Worm (Caenorhabditis elegans) whole organism, L4 larva: ENCODE measurements around the gene rbm-34.
A peak's percentile ranks its signal among the peaks of the same experiment; 100 is the strongest.

Experiments
- Y105C5A.15 ChIP-seq: fragments of 200-800 bp; sonication (Bioruptor generic); IDR thresholded peaks from 2 replicates; pipeline ENCODE4 v1.3.6; 2022; ENCODE audit warnings: missing genetic modification characterization, missing compliant biosample characterization
- Y5F2A.4 ChIP-seq: fragments of 200-800 bp; sonication (Bioruptor generic); optimal IDR thresholded peaks from 2 replicates; lab custom pipeline; 2018; ENCODE audit warnings: mild to moderate bottlenecking, missing genetic modification characterization, missing compliant biosample characterization
- Y75B8A.6 ChIP-seq: fragments of 200-800 bp; sonication (Bioruptor generic); IDR thresholded peaks from 2 replicates; pipeline ENCODE4 v1.3.6; 2022; ENCODE audit warnings: missing genetic modification reagents, missing genetic modification characterization, missing compliant biosample characterization
- ZK546.5 ChIP-seq, 2 experiments: sonication (generic microtip); optimal IDR thresholded peaks; 2 replicates each; lab custom pipeline; 2017; ENCODE audit warnings: missing biosample characterization in 2 of 2, missing genetic modification characterization in 2 of 2
- aha-1 ChIP-seq: fragments of 150-350 bp; peaks from one replicate; lab custom pipeline; 2014; ENCODE audit warnings: missing biosample characterization, missing genetic modification characterization
- aly-2 ChIP-seq: sonication (generic microtip); optimal IDR thresholded peaks from 2 replicates; lab custom pipeline; 2018; ENCODE audit warnings: missing biosample characterization, missing genetic modification characterization
- ama-1 ChIP-seq: fragments of 150-350 bp; optimal IDR thresholded peaks from 2 replicates; lab custom pipeline; 2014; ENCODE audit warnings: inconsistent platforms, mixed read lengths
- attf-4 ChIP-seq: sonication (generic microtip); optimal IDR thresholded peaks from 3 replicates; lab custom pipeline; 2017; ENCODE audit warnings: missing biosample characterization, missing genetic modification characterization
- ceh-20 ChIP-seq: fragments of 200-800 bp; sonication (Bioruptor generic); IDR thresholded peaks from 2 replicates; pipeline ENCODE4 v1.3.6; 2022; ENCODE audit warnings: missing genetic modification reagents, missing genetic modification characterization, missing compliant biosample characterization
- ceh-44 ChIP-seq: fragments of 200-800 bp; sonication (Bioruptor generic); IDR thresholded peaks from 2 replicates; pipeline ENCODE4 v1.3.6; 2022; ENCODE audit warnings: missing genetic modification reagents, missing genetic modification characterization, missing compliant biosample characterization
- ces-1 ChIP-seq: fragments of 150-350 bp; sonication (generic microtip); optimal IDR thresholded peaks from 4 replicates; lab custom pipeline; 2014; ENCODE audit warnings: missing biosample characterization, missing genetic modification reagents, missing genetic modification characterization
- ctbp-1 ChIP-seq: fragments of 200-800 bp; sonication (Bioruptor generic); IDR thresholded peaks from 2 replicates; pipeline ENCODE4 v1.3.6; 2022; ENCODE audit warnings: missing genetic modification reagents, missing genetic modification characterization, missing compliant biosample characterization
- daf-16 ChIP-seq, 3 experiments: sonication (generic microtip); optimal IDR thresholded peaks; 2 replicates each; lab custom pipeline; 2016 to 2017; ENCODE audit warnings: missing genetic modification characterization in 3 of 3, missing genetic modification reagents in 3 of 3, mild to moderate bottlenecking in 2 of 3, missing compliant biosample characterization in 2 of 3, missing biosample characterization in 1 of 3, moderate library complexity in 1 of 3
- daf-19 ChIP-seq: fragments of 200-800 bp; sonication (Bioruptor generic); conservative IDR thresholded peaks from 2 replicates; pipeline ENCODE4 v1.3.6; 2022; ENCODE audit warnings: missing genetic modification characterization, missing compliant biosample characterization
- dmd-6 ChIP-seq: fragments of 200-800 bp; sonication (Bioruptor generic); IDR thresholded peaks from 2 replicates; pipeline ENCODE4 v1.3.6; 2022; ENCODE audit warnings: missing genetic modification reagents, missing genetic modification characterization, missing compliant biosample characterization
- dmd-8 ChIP-seq: fragments of 200-800 bp; sonication (Bioruptor generic); IDR thresholded peaks from 2 replicates; pipeline ENCODE4 v1.3.6; 2022; ENCODE audit warnings: missing genetic modification characterization, missing compliant biosample characterization
- dmd-9 ChIP-seq: fragments of 200-800 bp; sonication (Bioruptor generic); IDR thresholded peaks from 2 replicates; pipeline ENCODE4 v1.3.6; 2022; ENCODE audit warnings: missing genetic modification reagents, missing genetic modification characterization, missing compliant biosample characterization
- dve-1 ChIP-seq: sonication (generic microtip); optimal IDR thresholded peaks from 2 replicates; lab custom pipeline; 2017; ENCODE audit warnings: antibody characterized with exemption, mild to moderate bottlenecking, missing genetic modification characterization, missing compliant biosample characterization; ENCODE audit not compliant: insufficient read depth
- fkh-10 ChIP-seq: fragments of 150-350 bp; optimal IDR thresholded peaks from 2 replicates; lab custom pipeline; 2014; ENCODE audit warnings: missing biosample characterization, missing genetic modification reagents, missing genetic modification characterization
- gei-8 ChIP-seq: fragments of 200-800 bp; sonication (Bioruptor generic); optimal IDR thresholded peaks from 2 replicates; lab custom pipeline; 2018; ENCODE audit warnings: mild to moderate bottlenecking, missing genetic modification characterization, missing compliant biosample characterization
- hlh-11 ChIP-seq: fragments of 200-800 bp; sonication (Bioruptor generic); optimal IDR thresholded peaks from 2 replicates; lab custom pipeline; 2018; ENCODE audit warnings: mild to moderate bottlenecking, missing genetic modification characterization, missing compliant biosample characterization
- hlh-30 ChIP-seq: sonication (generic microtip); optimal IDR thresholded peaks from 2 replicates; lab custom pipeline; 2017; ENCODE audit warnings: antibody characterized with exemption, mild to moderate bottlenecking, missing genetic modification characterization, missing compliant biosample characterization; ENCODE audit not compliant: insufficient read depth
- jun-1 ChIP-seq: fragments of 150-350 bp; optimal IDR thresholded peaks from 2 replicates; lab custom pipeline; 2014; ENCODE audit warnings: missing biosample characterization, missing genetic modification reagents, missing genetic modification characterization
- lim-7 ChIP-seq: fragments of 200-800 bp; sonication (Bioruptor generic); IDR thresholded peaks from 2 replicates; pipeline ENCODE4 v1.3.6; 2022; ENCODE audit warnings: missing genetic modification characterization, missing compliant biosample characterization
- lin-1 ChIP-seq: fragments of 200-800 bp; sonication (Bioruptor generic); IDR thresholded peaks from 2 replicates; pipeline ENCODE4 v1.3.6; 2022; ENCODE audit warnings: missing genetic modification reagents, missing genetic modification characterization, missing compliant biosample characterization
- lin-39 ChIP-seq: fragments of 150-350 bp; optimal IDR thresholded peaks from 2 replicates; lab custom pipeline; 2014; ENCODE audit warnings: missing biosample characterization, missing genetic modification reagents, missing genetic modification characterization
- lsy-2 ChIP-seq, 2 experiments: fragments of 150-350 bp in 1 of 2; sonication (generic microtip) in 1 of 2; optimal IDR thresholded peaks; 2 replicates each; lab custom pipeline; 2014 to 2017; ENCODE audit warnings: missing biosample characterization in 2 of 2, missing genetic modification characterization in 2 of 2
- madf-5 ChIP-seq, 2 experiments: fragments of 200-800 bp; sonication (Bioruptor generic); IDR thresholded peaks; 2 replicates each; pipeline ENCODE4 v1.3.6; 2022; ENCODE audit warnings: missing compliant biosample characterization in 2 of 2, missing genetic modification characterization in 2 of 2
- madf-9 ChIP-seq: fragments of 200-800 bp; sonication (Bioruptor generic); conservative IDR thresholded peaks from 2 replicates; pipeline ENCODE4 v1.3.6; 2022; ENCODE audit warnings: missing genetic modification reagents, missing genetic modification characterization, missing compliant biosample characterization
- mes-2 ChIP-seq: sonication (generic microtip); optimal IDR thresholded peaks from 2 replicates; lab custom pipeline; 2016; ENCODE audit warnings: missing genotype, mild to moderate bottlenecking, missing genetic modification characterization, missing compliant biosample characterization; ENCODE audit not compliant: poor library complexity, severe bottlenecking
- nhr-102 ChIP-seq: sonication (generic microtip); optimal IDR thresholded peaks from 2 replicates; lab custom pipeline; 2016; ENCODE audit warnings: mild to moderate bottlenecking, missing genetic modification characterization, moderate library complexity, missing compliant biosample characterization
- nhr-11 ChIP-seq: fragments of 150-350 bp; optimal IDR thresholded peaks from 2 replicates; lab custom pipeline; 2014; ENCODE audit warnings: missing biosample characterization, missing genetic modification characterization
- nhr-111 ChIP-seq: fragments of 200-800 bp; sonication (Bioruptor generic); optimal IDR thresholded peaks from 2 replicates; lab custom pipeline; 2018; ENCODE audit warnings: mild to moderate bottlenecking, missing genetic modification characterization, missing compliant biosample characterization
- nhr-237 ChIP-seq: sonication (generic microtip); optimal IDR thresholded peaks from 2 replicates; lab custom pipeline; 2017; ENCODE audit warnings: missing biosample characterization, missing genetic modification characterization
- nhr-28 ChIP-seq: fragments of 150-350 bp; optimal IDR thresholded peaks from 2 replicates; lab custom pipeline; 2014; ENCODE audit warnings: missing biosample characterization, missing genetic modification characterization
- nhr-42 ChIP-seq: fragments of 200-800 bp; sonication (Bioruptor generic); IDR thresholded peaks from 2 replicates; pipeline ENCODE4 v1.3.6; 2022; ENCODE audit warnings: missing genetic modification characterization, missing compliant biosample characterization
- nhr-77 ChIP-seq: fragments of 150-350 bp; optimal IDR thresholded peaks from 2 replicates; lab custom pipeline; 2014; ENCODE audit warnings: missing biosample characterization, missing genetic modification characterization
- pha-4 ChIP-seq, 2 experiments: fragments of 150-350 bp in 1 of 2; fragments of 200-800 bp in 1 of 2; sonication (Bioruptor generic) in 1 of 2; IDR thresholded peaks in 1 of 2; optimal IDR thresholded peaks in 1 of 2; 2 replicates each; pipeline versions ENCODE4 v1.3.6 to Lab custom; 2014 to 2022; ENCODE audit warnings: missing genetic modification characterization in 2 of 2, missing genetic modification reagents in 2 of 2, missing biosample characterization in 1 of 2, missing compliant biosample characterization in 1 of 2
- pqm-1 ChIP-seq: sonication (generic microtip); optimal IDR thresholded peaks from 2 replicates; lab custom pipeline; 2017; ENCODE audit warnings: missing biosample characterization, missing genetic modification characterization
- rbr-2 ChIP-seq: sonication (generic microtip); optimal IDR thresholded peaks from 2 replicates; lab custom pipeline; 2016; ENCODE audit warnings: missing genotype, missing genetic modification characterization, missing compliant biosample characterization
- sdz-12 ChIP-seq: fragments of 200-800 bp; sonication (Bioruptor generic); optimal IDR thresholded peaks from 2 replicates; lab custom pipeline; 2018; ENCODE audit warnings: mild to moderate bottlenecking, missing genetic modification characterization, missing compliant biosample characterization
- spr-3 ChIP-seq: fragments of 200-800 bp; sonication (Bioruptor generic); optimal IDR thresholded peaks from 2 replicates; lab custom pipeline; 2018; ENCODE audit warnings: mild to moderate bottlenecking, missing genetic modification characterization, missing compliant biosample characterization
- tag-97 ChIP-seq: fragments of 200-800 bp; sonication (Bioruptor generic); IDR thresholded peaks from 2 replicates; pipeline ENCODE4 v1.3.6; 2022; ENCODE audit warnings: missing genetic modification characterization, missing compliant biosample characterization
- tra-1 ChIP-seq: fragments of 200-800 bp; sonication (Bioruptor generic); IDR thresholded peaks from 2 replicates; pipeline ENCODE4 v1.3.6; 2022; ENCODE audit warnings: missing genetic modification reagents, missing genetic modification characterization, missing compliant biosample characterization
- unc-130 ChIP-seq: sonication (generic microtip); optimal IDR thresholded peaks from 2 replicates; lab custom pipeline; 2016; ENCODE audit warnings: missing genetic modification reagents, missing genetic modification characterization, missing compliant biosample characterization
- unc-62 ChIP-seq, 3 experiments: fragments of 150-350 bp in 1 of 3; sonication (generic microtip); optimal IDR thresholded peaks in 2 of 3; peaks in 1 of 3; 1 replicate in 1 of 3; 2 replicates in 2 of 3; lab custom pipeline; 2014 to 2017; ENCODE audit warnings: missing biosample characterization in 3 of 3, missing genetic modification characterization in 3 of 3, missing genetic modification reagents in 3 of 3, missing genotype in 1 of 3
- zag-1 ChIP-seq: fragments of 150-350 bp; optimal IDR thresholded peaks from 2 replicates; lab custom pipeline; 2014; ENCODE audit warnings: missing biosample characterization, missing genetic modification characterization
- zfp-2 ChIP-seq: sonication (generic microtip); optimal IDR thresholded peaks from 2 replicates; lab custom pipeline; 2016; ENCODE audit warnings: mild to moderate bottlenecking, missing genetic modification characterization, missing compliant biosample characterization
- zip-11 ChIP-seq: fragments of 200-800 bp; sonication (Bioruptor generic); IDR thresholded peaks from 2 replicates; pipeline ENCODE4 v1.3.6; 2022; ENCODE audit warnings: missing genetic modification characterization, missing compliant biosample characterization
- zip-2 ChIP-seq: fragments of 150-350 bp; optimal IDR thresholded peaks from 2 replicates; lab custom pipeline; 2014; ENCODE audit warnings: missing biosample characterization, missing genetic modification characterization
- ztf-11 ChIP-seq: fragments of 150-350 bp; optimal IDR thresholded peaks from 2 replicates; lab custom pipeline; 2014; ENCODE audit warnings: missing biosample characterization, missing genetic modification characterization

rbm-34 gene

ce11 chrIV:12040431-12040830, 44.8 kb upstream of the rbm-34 start (continued):
- no peak for TF ChIP-seq nhr-102
- TF ChIP-seq lim-7 (GFP tag; lab: Robert Waterston, UW): no peak
- TF ChIP-seq nhr-42: no peak
- no peak for TF ChIP-seq spr-3 (GFP tag; lab: Kevin White, UChicago)
- no peak for TF ChIP-seq lin-1 (GFP tag; lab: Robert Waterston, UW)
- no peak for TF ChIP-seq madf-5 (GFP tag; IDR thresholded peaks at IDR 0.05; lab: Robert Waterston, UW)
- no peak for TF ChIP-seq rbr-2
- TF ChIP-seq lsy-2 (tag; optimal IDR thresholded peaks at IDR 0.05; lab: Kevin White, UChicago): no peak
- TF ChIP-seq ces-1 (GFP tag; lab: Kevin White, UChicago): no peak
- peak in 1 of 2 experiments; percentile 43 for TF ChIP-seq unc-62 (GFP tag; optimal IDR thresholded peaks at IDR 0.05 in 1 of 2; lab: Kevin White, UChicago)
- no peak for TF ChIP-seq unc-62 (tag; optimal IDR thresholded peaks at IDR 0.05; lab: Kevin White, UChicago)
- no peak for TF ChIP-seq daf-19
- no peak for TF ChIP-seq jun-1 (tag; lab: Kevin White, UChicago)
- no peak for TF ChIP-seq aly-2 (tag; lab: Kevin White, UChicago)
- TF ChIP-seq madf-9 (GFP tag; lab: Robert Waterston, UW): no peak
- no peak for TF ChIP-seq ctbp-1
- no peak for TF ChIP-seq dmd-8 (GFP tag; lab: Robert Waterston, UW)
- TF ChIP-seq attf-4: no peak
- no peak for TF ChIP-seq Y75B8A.6
- no peak for TF ChIP-seq Y5F2A.4 (GFP tag; lab: Kevin White, UChicago)
- TF ChIP-seq nhr-237 (tag; lab: Kevin White, UChicago): no peak
- no peak for TF ChIP-seq ceh-44
- no peak for TF ChIP-seq lin-39 (tag; lab: Kevin White, UChicago)
- no peak for TF ChIP-seq tag-97
- no peak for TF ChIP-seq pha-4 (GFP tag; IDR thresholded peaks at IDR 0.05; lab: Robert Waterston, UW)
- TF ChIP-seq pha-4 (tag; optimal IDR thresholded peaks at IDR 0.05; lab: Kevin White, UChicago): no peak
- no peak for TF ChIP-seq unc-130
- TF ChIP-seq ZK546.5 (tag; optimal IDR thresholded peaks at IDR 0.05; lab: Kevin White, UChicago): no peak
- peak; percentile 0 for TF ChIP-seq dve-1
- TF ChIP-seq sdz-12: no peak
- TF ChIP-seq gei-8 (GFP tag; lab: Kevin White, UChicago): no peak
- no peak for TF ChIP-seq nhr-11 (tag; lab: Kevin White, UChicago)

DNA sequence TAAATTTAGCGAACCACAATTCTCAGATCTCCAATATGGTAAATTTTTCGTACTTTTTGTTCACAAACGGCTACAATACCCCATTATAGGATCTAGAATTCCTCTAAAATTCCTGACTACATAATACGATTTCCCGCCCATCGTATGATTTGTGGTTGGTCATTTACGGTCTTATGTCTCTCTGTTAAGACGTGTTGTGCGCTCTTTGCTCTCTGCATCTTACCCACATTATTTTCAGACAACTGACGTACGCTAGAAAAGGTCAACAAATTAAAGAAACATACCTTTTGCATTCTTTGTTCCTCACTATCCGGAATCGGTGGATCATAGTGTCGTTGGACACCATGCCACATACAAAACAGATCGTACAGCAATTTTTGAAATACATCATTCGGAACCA, 42.2 kb upstream of the rbm-34 start:
- no peak for TF ChIP-seq nhr-111 (GFP tag; lab: Kevin White, UChicago)
- TF ChIP-seq nhr-28: peak; percentile 90
- TF ChIP-seq hlh-30: peak; percentile 11
- no peak for TF ChIP-seq sdz-12
- no peak for TF ChIP-seq zag-1 (tag; lab: Kevin White, UChicago)
- TF ChIP-seq Y75B8A.6: no peak
- TF ChIP-seq mes-2: no peak
- no peak for TF ChIP-seq zip-2 (tag; lab: Kevin White, UChicago)
- TF ChIP-seq dmd-9 (GFP tag; lab: Robert Waterston, UW): no peak
- no peak for TF ChIP-seq pha-4 (GFP tag; IDR thresholded peaks at IDR 0.05; lab: Robert Waterston, UW)
- no peak for TF ChIP-seq pha-4 (tag; optimal IDR thresholded peaks at IDR 0.05; lab: Kevin White, UChicago)
- TF ChIP-seq pqm-1: peak; percentile 13
- peak; percentile 60 for TF ChIP-seq nhr-77 (tag; lab: Kevin White, UChicago)
- TF ChIP-seq fkh-10 (GFP tag; lab: Kevin White, UChicago): no peak
- TF ChIP-seq hlh-11: peak; percentile 43
- TF ChIP-seq daf-16 (GFP tag; optimal IDR thresholded peaks at IDR 0.05; lab: Kevin White, UChicago): no peak
- TF ChIP-seq daf-16 (tag; optimal IDR thresholded peaks at IDR 0.05; lab: Kevin White, UChicago): peak; percentile 52
- no peak for TF ChIP-seq ztf-11 (tag; lab: Kevin White, UChicago)
- TF ChIP-seq zip-11: no peak
- no peak for TF ChIP-seq Y105C5A.15
- no peak for TF ChIP-seq daf-19
- no peak for TF ChIP-seq zfp-2
- no peak for TF ChIP-seq aha-1
- TF ChIP-seq dmd-6 (GFP tag; lab: Robert Waterston, UW): peak; percentile 41; the same call in 1 of the 2 replicates
- TF ChIP-seq dve-1: peak; percentile 30
- TF ChIP-seq tra-1 (GFP tag; lab: Robert Waterston, UW): no peak
- TF ChIP-seq nhr-42: no peak
- TF ChIP-seq ceh-20 (GFP tag; lab: Robert Waterston, UW): no peak
- TF ChIP-seq ama-1 (lab: Kevin White, UChicago): no peak
